Fruit fly (Drosophila melanogaster) whole organism, embryonic: ENCODE results near the gene CG4297.

Experiments
- Antp ChIP-seq: fragments of 200-800 bp; sonication (Bioruptor generic); optimal IDR thresholded peaks from 3 replicates; lab custom pipeline; 2016; ENCODE audit warnings: missing biosample characterization, missing genetic modification characterization
- CG10267 ChIP-seq: fragments of 200-800 bp; sonication (Bioruptor generic); optimal IDR thresholded peaks from 2 replicates; lab custom pipeline; 2018; ENCODE audit warnings: missing biosample characterization, mild to moderate bottlenecking, missing genetic modification characterization, moderate library complexity
- CG10274 ChIP-seq: fragments of 200-800 bp; sonication (Bioruptor generic); optimal IDR thresholded peaks from 3 replicates; lab custom pipeline; 2017; ENCODE audit warnings: missing biosample characterization, mild to moderate bottlenecking, missing genetic modification characterization
- CG11247 ChIP-seq: fragments of 200-800 bp; sonication (Bioruptor generic); IDR thresholded peaks from 2 replicates; pipeline ENCODE4 v1.3.6; 2022; ENCODE audit warnings: missing biosample characterization, missing genetic modification characterization
- CG11560 ChIP-seq: fragments of 200-800 bp; sonication (Bioruptor generic); IDR thresholded peaks from 3 replicates; pipeline ENCODE4 v1.3.6; 2022; ENCODE audit warnings: missing biosample characterization, missing genetic modification characterization
- CG11695 ChIP-seq: fragments of 200-800 bp; sonication (Bioruptor generic); IDR thresholded peaks from 3 replicates; pipeline ENCODE4 v1.3.6; 2022; ENCODE audit warnings: missing biosample characterization, missing genetic modification characterization
- CG12236 ChIP-seq: fragments of 200-800 bp; sonication (Bioruptor generic); optimal IDR thresholded peaks from 2 replicates; lab custom pipeline; 2016; ENCODE audit warnings: missing biosample characterization, missing genetic modification characterization
- CG12659 ChIP-seq: fragments of 200-800 bp; sonication (Bioruptor generic); optimal IDR thresholded peaks from 3 replicates; lab custom pipeline; 2017; ENCODE audit warnings: mild to moderate bottlenecking, missing biosample characterization, missing genetic modification reagents, missing genetic modification characterization
- CG13123 ChIP-seq: fragments of 200-800 bp; sonication (Bioruptor generic); optimal IDR thresholded peaks from 2 replicates; lab custom pipeline; 2016; ENCODE audit warnings: missing biosample characterization, missing genetic modification characterization
- CG13775 ChIP-seq: fragments of 200-800 bp; sonication (Bioruptor generic); optimal IDR thresholded peaks from 3 replicates; lab custom pipeline; 2017; ENCODE audit warnings: missing biosample characterization, mild to moderate bottlenecking, missing genetic modification characterization
- CG14050 ChIP-seq: fragments of 200-800 bp; sonication (Bioruptor generic); IDR thresholded peaks from 3 replicates; pipeline ENCODE4 v1.3.6; 2022; ENCODE audit warnings: missing biosample characterization, missing genetic modification characterization
- CG16779 ChIP-seq: fragments of 200-800 bp; sonication (Bioruptor generic); IDR thresholded peaks from 2 replicates; pipeline ENCODE4 v1.3.6; 2022; ENCODE audit warnings: missing biosample characterization, missing genetic modification characterization
- CG18011 ChIP-seq: fragments of 200-800 bp; sonication (Bioruptor generic); optimal IDR thresholded peaks from 2 replicates; lab custom pipeline; 2017; ENCODE audit warnings: missing biosample characterization, missing genetic modification characterization, mild to moderate bottlenecking, moderate library complexity, missing genotype
- CG31365 ChIP-seq: fragments of 200-800 bp; sonication (Bioruptor generic); optimal IDR thresholded peaks from 2 replicates; lab custom pipeline; 2018; ENCODE audit warnings: missing biosample characterization, mild to moderate bottlenecking, missing genetic modification characterization
- CG33213 ChIP-seq: fragments of 200-800 bp; sonication (Bioruptor generic); optimal IDR thresholded peaks from 3 replicates; lab custom pipeline; 2016; ENCODE audit warnings: missing biosample characterization, missing genetic modification characterization
- CG3847 ChIP-seq: fragments of 200-800 bp; sonication (Bioruptor generic); IDR thresholded peaks from 2 replicates; pipeline ENCODE4 v1.3.6; 2022; ENCODE audit warnings: missing biosample characterization, missing genetic modification characterization
- CG43689 ChIP-seq: fragments of 200-800 bp; sonication (Bioruptor generic); IDR thresholded peaks from 2 replicates; pipeline ENCODE4 v1.3.6; 2022; ENCODE audit warnings: missing biosample characterization, missing genetic modification characterization
- CG5180 ChIP-seq: fragments of 200-800 bp; sonication (Bioruptor generic); optimal IDR thresholded peaks from 3 replicates; lab custom pipeline; 2017; ENCODE audit warnings: missing biosample characterization, missing genetic modification characterization, mild to moderate bottlenecking, moderate library complexity, missing genetic modification reagents
- CG5953 ChIP-seq: fragments of 200-800 bp; sonication (Bioruptor generic); IDR thresholded peaks from 2 replicates; pipeline ENCODE4 v1.3.6; 2022; ENCODE audit warnings: missing biosample characterization, missing genetic modification characterization
- CG8281 ChIP-seq: fragments of 200-800 bp; sonication (Bioruptor generic); optimal IDR thresholded peaks from 2 replicates; lab custom pipeline; 2018; ENCODE audit warnings: missing biosample characterization, mild to moderate bottlenecking, missing genetic modification characterization, moderate library complexity
- CG8290 ChIP-seq, 3 experiments: fragments of 200-800 bp; sonication (Bioruptor generic); optimal IDR thresholded peaks; 2 replicates each; lab custom pipeline; 2016 to 2019; ENCODE audit warnings: missing biosample characterization in 3 of 3, missing genetic modification characterization in 3 of 3, mild to moderate bottlenecking in 2 of 3, moderate library complexity in 1 of 3
- CG9437 ChIP-seq: fragments of 200-800 bp; sonication (Bioruptor generic); optimal IDR thresholded peaks from 2 replicates; lab custom pipeline; 2018; ENCODE audit warnings: missing biosample characterization, mild to moderate bottlenecking, missing genetic modification characterization
- CG9797 ChIP-seq: fragments of 200-800 bp; sonication (Bioruptor generic); optimal IDR thresholded peaks from 3 replicates; lab custom pipeline; 2018; ENCODE audit warnings: missing biosample characterization, mild to moderate bottlenecking, missing genetic modification characterization
- CkIIα-i1 ChIP-seq: fragments of 200-800 bp; sonication (Bioruptor generic); IDR thresholded peaks from 2 replicates; pipeline ENCODE4 v1.3.6; 2022; ENCODE audit warnings: missing biosample characterization, missing genetic modification characterization
- Dek ChIP-seq: fragments of 200-800 bp; sonication (Bioruptor generic); optimal IDR thresholded peaks from 3 replicates; lab custom pipeline; 2019; ENCODE audit warnings: missing biosample characterization, mild to moderate bottlenecking, missing genetic modification characterization, moderate library complexity
- Dip2 ChIP-seq: fragments of 200-800 bp; sonication (Bioruptor generic); IDR thresholded peaks from 2 replicates; pipeline ENCODE4 v1.3.6; 2022; ENCODE audit warnings: missing biosample characterization, missing genetic modification characterization
- MTF-1 ChIP-seq: fragments of 200-800 bp; sonication (Bioruptor generic); optimal IDR thresholded peaks from 2 replicates; lab custom pipeline; 2018; ENCODE audit warnings: missing biosample characterization, mild to moderate bottlenecking, missing genetic modification characterization, borderline replicate concordance
- NC2α ChIP-seq: fragments of 200-800 bp; sonication (Bioruptor generic); optimal IDR thresholded peaks from 2 replicates; lab custom pipeline; 2016; ENCODE audit warnings: missing biosample characterization, missing genetic modification characterization
- Nf-YC ChIP-seq: fragments of 200-800 bp; optimal IDR thresholded peaks from 3 replicates; lab custom pipeline; 2019; ENCODE audit warnings: missing biosample characterization, mild to moderate bottlenecking, missing genetic modification characterization, moderate library complexity
- NfI ChIP-seq: fragments of 200-800 bp; sonication (Bioruptor generic); optimal IDR thresholded peaks from 3 replicates; lab custom pipeline; 2018; ENCODE audit warnings: missing biosample characterization, mild to moderate bottlenecking, missing genetic modification characterization, moderate library complexity
- Opbp ChIP-seq: fragments of 200-800 bp; sonication (Bioruptor generic); IDR thresholded peaks from 3 replicates; pipeline ENCODE4 v1.3.6; 2022; ENCODE audit warnings: missing biosample characterization, missing genetic modification characterization; ENCODE audit not compliant: partially characterized antibody
- Scr ChIP-seq: fragments of 200-800 bp; sonication (Bioruptor generic); IDR thresholded peaks from 2 replicates; pipeline ENCODE4 v1.3.6; 2022; ENCODE audit warnings: missing biosample characterization, missing genetic modification characterization; ENCODE audit not compliant: partially characterized antibody
- Six4 ChIP-seq: fragments of 200-800 bp; sonication (Bioruptor generic); optimal IDR thresholded peaks from 2 replicates; lab custom pipeline; 2016; ENCODE audit warnings: missing biosample characterization, missing genetic modification characterization
- Trl ChIP-seq, 3 experiments: fragments of >200 bp in 2 of 3; fragments of 200-800 bp in 1 of 3; sonication (Bioruptor generic) in 1 of 3; optimal IDR thresholded peaks; 2 replicates in 1 of 3; 3 replicates in 2 of 3; lab custom pipeline; 2016 to 2017; ENCODE audit warnings: missing biosample characterization in 1 of 3, missing genetic modification characterization in 1 of 3
- Vsx1 ChIP-seq: fragments of 200-800 bp; sonication (Bioruptor generic); optimal IDR thresholded peaks from 2 replicates; lab custom pipeline; 2017; ENCODE audit warnings: missing biosample characterization, mild to moderate bottlenecking, missing genetic modification characterization, missing genetic modification reagents
- al ChIP-seq: fragments of 200-800 bp; sonication (Bioruptor generic); IDR thresholded peaks from 2 replicates; pipeline ENCODE4 v1.3.6; 2022; ENCODE audit warnings: missing biosample characterization, missing genetic modification characterization
- ato ChIP-seq: fragments of 200-800 bp; sonication (Bioruptor generic); IDR thresholded peaks from 2 replicates; pipeline ENCODE4 v1.3.6; 2022; ENCODE audit warnings: missing biosample characterization, missing genetic modification characterization; ENCODE audit not compliant: partially characterized antibody
- ftz-f1 ChIP-seq: fragments of 200-800 bp; sonication (Bioruptor generic); optimal IDR thresholded peaks from 2 replicates; lab custom pipeline; 2016; ENCODE audit warnings: missing biosample characterization, missing genetic modification characterization
- gem ChIP-seq: fragments of 200-800 bp; sonication (Bioruptor generic); optimal IDR thresholded peaks from 2 replicates; lab custom pipeline; 2019; ENCODE audit warnings: missing biosample characterization, mild to moderate bottlenecking, missing genetic modification characterization, moderate library complexity
- gsb-n ChIP-seq: fragments of 200-800 bp; sonication (Bioruptor generic); optimal IDR thresholded peaks from 3 replicates; lab custom pipeline; 2018; ENCODE audit warnings: missing biosample characterization, mild to moderate bottlenecking, missing genetic modification characterization
- lilli ChIP-seq: fragments of 200-800 bp; sonication (Bioruptor generic); optimal IDR thresholded peaks from 3 replicates; lab custom pipeline; 2016; ENCODE audit warnings: missing biosample characterization, missing genetic modification characterization
- nerfin-1 ChIP-seq: fragments of 200-800 bp; sonication (Bioruptor generic); optimal IDR thresholded peaks from 3 replicates; lab custom pipeline; 2019; ENCODE audit warnings: missing biosample characterization, mild to moderate bottlenecking, missing genetic modification characterization, moderate library complexity
- oc ChIP-seq: fragments of 200-800 bp; sonication (Bioruptor generic); optimal IDR thresholded peaks from 2 replicates; lab custom pipeline; 2018; ENCODE audit warnings: missing biosample characterization, mild to moderate bottlenecking, missing genetic modification characterization, moderate library complexity
- prd ChIP-seq, 3 experiments: fragments of >200 bp in 2 of 3; fragments of 200-800 bp in 1 of 3; sonication (Bioruptor generic) in 1 of 3; optimal IDR thresholded peaks in 2 of 3; IDR thresholded peaks in 1 of 3; 2 replicates in 2 of 3; 3 replicates in 1 of 3; pipeline versions ENCODE4 v1.3.6 to Lab custom; 2017 to 2022; ENCODE audit warnings: missing biosample characterization in 1 of 3, missing genetic modification characterization in 1 of 3
- row ChIP-seq: fragments of 200-800 bp; sonication (Bioruptor generic); IDR thresholded peaks from 3 replicates; pipeline ENCODE4 v1.3.6; 2022; ENCODE audit warnings: missing biosample characterization, missing genetic modification characterization
- trem ChIP-seq: fragments of 200-800 bp; optimal IDR thresholded peaks from 3 replicates; lab custom pipeline; 2019; ENCODE audit warnings: missing biosample characterization, mild to moderate bottlenecking, missing genetic modification characterization, moderate library complexity
- zfh1 ChIP-seq: fragments of 200-800 bp; sonication (Bioruptor generic); IDR thresholded peaks from 3 replicates; pipeline ENCODE4 v1.3.6; 2022; ENCODE audit warnings: missing biosample characterization, missing genetic modification characterization

The CG4297 gene

dm6 chr2L:430820-431628 is 41.0 kb downstream of the CG4297 start, which contains the start of gene ex (continued):
- TF ChIP-seq CG13775 (GFP tag; lab: Kevin White, UChicago) (no peak), CG12659 (GFP tag; lab: Kevin White, UChicago) (peak; percentile 57), Antp (GFP tag; lab: Kevin White, UChicago) (no peak), gsb-n (peak; percentile 38), CG5180 (GFP tag; lab: Kevin White, UChicago) (peak; percentile 69), oc (tag; lab: Kevin White, UChicago) (peak; percentile 35), CkIIα-i1 (no peak), gem (tag; lab: Kevin White, UChicago) (peak; percentile 64), CG18011 (GFP tag; lab: Kevin White, UChicago) (no peak), CG16779 (GFP tag; lab: Robert Waterston, UW) (no peak), NfI (GFP tag; lab: Kevin White, UChicago) (peak; percentile 35), Six4 (no peak), Dek (tag; lab: Kevin White, UChicago) (peak; percentile 44), CG13123 (GFP tag; lab: Kevin White, UChicago) (peak; percentile 36), lilli (GFP tag; lab: Kevin White, UChicago) (peak; percentile 15), CG14050 (GFP tag; lab: Robert Waterston, UW) (peak; percentile 29; the same call in 1 of the 3 replicates), Nf-YC (peak; percentile 33), CG8281 (tag; lab: Kevin White, UChicago) (peak; percentile 23), ato (GFP tag; lab: Robert Waterston, UW) (peak; percentile 48; the same call in 1 of the 2 replicates), Trl (optimal IDR thresholded peaks at IDR 0.05; lab: Kevin White, UChicago) (peak; percentile 50 to 56), Trl (GFP tag; optimal IDR thresholded peaks at IDR 0.05; lab: Kevin White, UChicago) (peak; percentile 23), MTF-1 (GFP tag; lab: Kevin White, UChicago) (peak; percentile 79), row (GFP tag; lab: Robert Waterston, UW) (no peak; the same call in 2 of the 3 replicates), trem (peak; percentile 30), CG10267 (no peak), Vsx1 (GFP tag; lab: Kevin White, UChicago) (peak; percentile 62), CG11247 (GFP tag; lab: Robert Waterston, UW) (no peak), CG9797 (GFP tag; lab: Kevin White, UChicago) (no peak), CG31365 (tag; lab: Kevin White, UChicago) (peak; percentile 71), nerfin-1 (peak; percentile 75), CG11560 (tag; lab: Robert Waterston, UW) (no peak), ftz-f1 (no peak), Dip2 (GFP tag; lab: Robert Waterston, UW) (no peak), zfh1 (no peak; the same call in 2 of the 3 replicates), CG5953 (GFP tag; lab: Robert Waterston, UW) (no peak), CG11695 (GFP tag; lab: Robert Waterston, UW) (peak; percentile 59; the same call in 1 of the 3 replicates), CG33213 (peak; percentile 29), Opbp (GFP tag; lab: Robert Waterston, UW) (0 out of 3 replicates have a peak, but pooled peaks have one; percentile 33), NC2α (GFP tag; lab: Kevin White, UChicago) (no peak), CG9437 (GFP tag; lab: Kevin White, UChicago) (no peak), CG12236 (GFP tag; lab: Kevin White, UChicago) (peak; percentile 12), al (GFP tag; lab: Robert Waterston, UW) (no peak), CG3847 (GFP tag; lab: Robert Waterston, UW) (no peak), prd (optimal IDR thresholded peaks at IDR 0.05; lab: Kevin White, UChicago) (no peak), prd (GFP tag; IDR thresholded peaks at IDR 0.05; lab: Robert Waterston, UW) (no peak), CG8290 (GFP tag; optimal IDR thresholded peaks at IDR 0.05; lab: Kevin White, UChicago) (peak; percentile 17), CG8290 (tag; optimal IDR thresholded peaks at IDR 0.05; lab: Kevin White, UChicago) (peak in 1 of 2 experiments; percentile 57), Scr (GFP tag; lab: Robert Waterston, UW) (no peak), CG10274 (no peak), CG43689 (GFP tag; lab: Robert Waterston, UW) (no peak)
